Worm (Caenorhabditis elegans) whole organism, mixed stage, embryonic: ENCODE results near the gene ZK1248.4.

Source experiments
- M03D4.4 ChIP-seq: sonication (generic microtip); optimal IDR thresholded peaks from 2 replicates; lab custom pipeline; 2017; ENCODE audit warnings: mild to moderate bottlenecking, missing genetic modification characterization, missing compliant biosample characterization
- bed-3 ChIP-seq: fragments of 200-800 bp; sonication (Bioruptor generic); optimal IDR thresholded peaks from 3 replicates; lab custom pipeline; 2018; ENCODE audit warnings: mild to moderate bottlenecking, missing genetic modification characterization, moderate library complexity, missing compliant biosample characterization
- blmp-1 ChIP-seq: fragments of 150-350 bp; optimal IDR thresholded peaks from 2 replicates; lab custom pipeline; 2014; ENCODE audit warnings: missing biosample characterization, missing genetic modification characterization
- ceh-39 ChIP-seq: fragments of 150-350 bp; optimal IDR thresholded peaks from 2 replicates; lab custom pipeline; 2014; ENCODE audit warnings: missing biosample characterization, missing genetic modification characterization
- ceh-43 ChIP-seq: fragments of 200-800 bp; sonication (Bioruptor generic); optimal IDR thresholded peaks from 2 replicates; lab custom pipeline; 2018; ENCODE audit warnings: mild to moderate bottlenecking, missing genetic modification characterization, moderate library complexity, missing compliant biosample characterization
- ceh-83 ChIP-seq: fragments of 200-800 bp; sonication (Bioruptor generic); optimal IDR thresholded peaks from 2 replicates; lab custom pipeline; 2018; ENCODE audit warnings: mild to moderate bottlenecking, missing genetic modification characterization, missing compliant biosample characterization
- ces-1 ChIP-seq: fragments of 150-350 bp; optimal IDR thresholded peaks from 2 replicates; lab custom pipeline; 2014; ENCODE audit warnings: missing biosample characterization, missing genetic modification reagents, missing genetic modification characterization
- cnd-1 ChIP-seq: fragments of 200-800 bp; sonication (Bioruptor generic); optimal IDR thresholded peaks from 2 replicates; lab custom pipeline; 2018; ENCODE audit warnings: mild to moderate bottlenecking, missing genetic modification characterization, missing compliant biosample characterization
- drap-1 ChIP-seq: fragments of 200-800 bp; sonication (Bioruptor generic); optimal IDR thresholded peaks from 3 replicates; lab custom pipeline; 2018; ENCODE audit warnings: mild to moderate bottlenecking, missing genetic modification characterization, missing compliant biosample characterization
- elt-1 ChIP-seq: sonication (generic microtip); optimal IDR thresholded peaks from 2 replicates; lab custom pipeline; 2017; ENCODE audit warnings: missing genetic modification characterization, mild to moderate bottlenecking, missing compliant biosample characterization, antibody characterized with exemption, moderate library complexity, borderline replicate concordance; ENCODE audit not compliant: insufficient read depth
- elt-3 ChIP-seq: fragments of 150-350 bp; optimal IDR thresholded peaks from 2 replicates; lab custom pipeline; 2014; ENCODE audit warnings: missing biosample characterization, missing genetic modification characterization
- flh-1 ChIP-seq: fragments of 200-800 bp; sonication (Bioruptor generic); optimal IDR thresholded peaks from 2 replicates; lab custom pipeline; 2018; ENCODE audit warnings: mild to moderate bottlenecking, missing genetic modification characterization, moderate library complexity, missing compliant biosample characterization
- ham-2 ChIP-seq: fragments of 200-800 bp; sonication (Bioruptor generic); optimal IDR thresholded peaks from 2 replicates; lab custom pipeline; 2018; ENCODE audit warnings: mild to moderate bottlenecking, missing genetic modification characterization, missing compliant biosample characterization
- hlh-1 ChIP-seq: fragments of 150-350 bp; optimal IDR thresholded peaks from 2 replicates; lab custom pipeline; 2014; ENCODE audit warnings: missing biosample characterization, missing genetic modification reagents, missing genetic modification characterization
- lin-13 ChIP-seq: fragments of 150-350 bp; optimal IDR thresholded peaks from 2 replicates; lab custom pipeline; 2014; ENCODE audit warnings: missing biosample characterization, missing genetic modification characterization
- lin-32 ChIP-seq: fragments of 200-800 bp; sonication (Bioruptor generic); optimal IDR thresholded peaks from 2 replicates; lab custom pipeline; 2018; ENCODE audit warnings: mild to moderate bottlenecking, missing genetic modification characterization, missing compliant biosample characterization
- lsy-2 ChIP-seq: fragments of 150-350 bp; optimal IDR thresholded peaks from 2 replicates; lab custom pipeline; 2014; ENCODE audit warnings: missing biosample characterization, missing genetic modification characterization
- mab-5 ChIP-seq: fragments of 150-350 bp; optimal IDR thresholded peaks from 2 replicates; lab custom pipeline; 2014; ENCODE audit warnings: missing biosample characterization, missing genetic modification characterization
- mep-1 ChIP-seq: fragments of 150-350 bp; optimal IDR thresholded peaks from 2 replicates; lab custom pipeline; 2017; ENCODE audit warnings: missing biosample characterization, missing genetic modification reagents, missing genetic modification characterization, inconsistent platforms
- mls-2 ChIP-seq: sonication (generic microtip); optimal IDR thresholded peaks from 2 replicates; lab custom pipeline; 2016; ENCODE audit warnings: mild to moderate bottlenecking, missing genetic modification characterization, moderate library complexity, missing compliant biosample characterization
- nhr-12 ChIP-seq: fragments of 150-350 bp; optimal IDR thresholded peaks from 2 replicates; lab custom pipeline; 2014; ENCODE audit warnings: missing biosample characterization, missing genetic modification characterization
- nhr-2 ChIP-seq: fragments of 150-350 bp; optimal IDR thresholded peaks from 2 replicates; lab custom pipeline; 2014; ENCODE audit warnings: missing biosample characterization, missing genetic modification characterization
- nhr-237 ChIP-seq: fragments of 150-350 bp; optimal IDR thresholded peaks from 2 replicates; lab custom pipeline; 2014; ENCODE audit warnings: missing biosample characterization, missing genetic modification characterization
- nhr-28 ChIP-seq: fragments of 150-350 bp; optimal IDR thresholded peaks from 2 replicates; lab custom pipeline; 2014; ENCODE audit warnings: missing biosample characterization, missing genetic modification characterization
- nhr-76 ChIP-seq: sonication (generic microtip); optimal IDR thresholded peaks from 2 replicates; lab custom pipeline; 2017; ENCODE audit warnings: missing biosample characterization, missing genetic modification characterization
- pha-4 ChIP-seq: fragments of 150-350 bp; optimal IDR thresholded peaks from 2 replicates; lab custom pipeline; 2018; ENCODE audit warnings: missing biosample characterization, missing genetic modification reagents, missing genetic modification characterization
- sem-2 ChIP-seq: fragments of 200-800 bp; sonication (Bioruptor generic); optimal IDR thresholded peaks from 2 replicates; lab custom pipeline; 2018; ENCODE audit warnings: mild to moderate bottlenecking, missing genetic modification characterization, missing compliant biosample characterization
- snpc-4 ChIP-seq: fragments of 150-350 bp; optimal IDR thresholded peaks from 2 replicates; lab custom pipeline; 2014; ENCODE audit warnings: missing biosample characterization, missing genetic modification characterization
- sptf-1 ChIP-seq: sonication (generic microtip); optimal IDR thresholded peaks from 2 replicates; lab custom pipeline; 2017; ENCODE audit warnings: mild to moderate bottlenecking, missing genetic modification characterization, moderate library complexity, missing compliant biosample characterization
- tbx-8 ChIP-seq: fragments of 200-800 bp; sonication (Bioruptor generic); optimal IDR thresholded peaks from 2 replicates; lab custom pipeline; 2018; ENCODE audit warnings: mild to moderate bottlenecking, missing genetic modification characterization, moderate library complexity, missing compliant biosample characterization
- unc-120 ChIP-seq: sonication (generic microtip); optimal IDR thresholded peaks from 2 replicates; lab custom pipeline; 2017; ENCODE audit warnings: missing genetic modification characterization, missing compliant biosample characterization; ENCODE audit not compliant: poor library complexity, severe bottlenecking
- unc-39 ChIP-seq: fragments of 150-350 bp; optimal IDR thresholded peaks from 2 replicates; lab custom pipeline; 2014; ENCODE audit warnings: missing biosample characterization, missing genetic modification characterization
- unc-62 ChIP-seq: fragments of 150-350 bp; optimal IDR thresholded peaks from 2 replicates; lab custom pipeline; 2014; ENCODE audit warnings: missing biosample characterization, missing genetic modification reagents, missing genetic modification characterization
- zip-8 ChIP-seq: fragments of 150-350 bp; optimal IDR thresholded peaks from 2 replicates; lab custom pipeline; 2014; ENCODE audit warnings: missing biosample characterization, missing genetic modification characterization
- ztf-11 ChIP-seq: fragments of 150-350 bp; optimal IDR thresholded peaks from 2 replicates; lab custom pipeline; 2014; ENCODE audit warnings: missing biosample characterization, missing genetic modification characterization

ZK1248.4 gene

ce11 chrII:5844694-5845129 is 26.3 kb downstream of the ZK1248.4 start:
- TF ChIP-seq nhr-12 (tag; lab: Kevin White, UChicago): peak; percentile 9
- peak; percentile 74 for TF ChIP-seq unc-39
- TF ChIP-seq ces-1 (GFP tag; lab: Kevin White, UChicago): peak; percentile 100
- peak; percentile 97 for TF ChIP-seq pha-4
- TF ChIP-seq ztf-11 (tag; lab: Kevin White, UChicago): peak; percentile 80
- TF ChIP-seq ham-2 (GFP tag; lab: Kevin White, UChicago): peak; percentile 89
- TF ChIP-seq ceh-83: peak; percentile 89
- peak; percentile 92 for TF ChIP-seq mab-5 (tag; lab: Kevin White, UChicago)
- peak; percentile 87 for TF ChIP-seq cnd-1
- TF ChIP-seq elt-3 (tag; lab: Kevin White, UChicago): peak; percentile 75
- TF ChIP-seq lin-13 (tag; lab: Kevin White, UChicago): peak; percentile 86
- peak; percentile 81 for TF ChIP-seq sem-2 (GFP tag; lab: Kevin White, UChicago)
- TF ChIP-seq flh-1 (GFP tag; lab: Kevin White, UChicago): peak; percentile 11
- TF ChIP-seq mep-1 (tag; lab: Kevin White, UChicago): peak; percentile 99
- peak; percentile 82 for TF ChIP-seq M03D4.4 (tag; lab: Kevin White, UChicago)
- TF ChIP-seq nhr-237 (tag; lab: Kevin White, UChicago): peak; percentile 98
- peak; percentile 55 for TF ChIP-seq bed-3 (GFP tag; lab: Kevin White, UChicago)
- peak; percentile 90 for TF ChIP-seq unc-62 (GFP tag; lab: Kevin White, UChicago)
- peak; percentile 81 for TF ChIP-seq hlh-1 (tag; lab: Kevin White, UChicago)
- peak; percentile 76 for TF ChIP-seq nhr-2 (tag; lab: Kevin White, UChicago)
- TF ChIP-seq blmp-1 (tag; lab: Kevin White, UChicago): peak; percentile 24
- peak; percentile 57 for TF ChIP-seq elt-1 (tag; lab: Kevin White, UChicago)
- peak; percentile 92 for TF ChIP-seq unc-120
- no peak for TF ChIP-seq snpc-4
- peak; percentile 64 for TF ChIP-seq lin-32 (GFP tag; lab: Kevin White, UChicago)
- TF ChIP-seq mls-2 (tag; lab: Kevin White, UChicago): peak; percentile 95
- peak; percentile 73 for TF ChIP-seq ceh-43 (GFP tag; lab: Kevin White, UChicago)
- TF ChIP-seq sptf-1 (tag; lab: Kevin White, UChicago): peak; percentile 92
- TF ChIP-seq nhr-76 (tag; lab: Kevin White, UChicago): no peak
- TF ChIP-seq lsy-2 (tag; lab: Kevin White, UChicago): peak; percentile 84
- TF ChIP-seq nhr-28 (tag; lab: Kevin White, UChicago): peak; percentile 49
- no peak for TF ChIP-seq zip-8
- TF ChIP-seq tbx-8 (GFP tag; lab: Kevin White, UChicago): peak; percentile 87
- TF ChIP-seq drap-1 (GFP tag; lab: Kevin White, UChicago): peak; percentile 92
- TF ChIP-seq ceh-39 (tag; lab: Kevin White, UChicago): peak; percentile 92

DNA sequence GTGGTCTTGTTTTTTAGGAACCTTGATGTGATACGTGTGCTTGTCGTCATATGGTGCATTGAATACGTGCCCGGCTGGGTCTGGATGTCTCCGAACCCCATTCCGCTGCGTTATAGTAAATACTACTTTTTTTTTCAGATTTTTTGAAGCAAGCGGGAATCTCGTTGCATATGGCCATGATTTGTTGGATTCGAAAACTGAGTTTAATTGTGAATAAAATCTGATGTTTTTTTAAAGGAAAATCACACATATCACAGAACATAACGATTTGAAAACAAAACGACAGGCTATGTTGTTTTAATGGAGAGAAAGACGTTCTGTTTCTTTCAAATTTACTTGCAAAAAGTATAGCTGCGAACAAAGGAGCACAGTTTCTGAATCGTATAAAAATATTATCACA is 27.0 kb downstream of the ZK1248.4 start, which contains the start of the genes ZK1248.17 and H41C03.3:
TSS of gene ZK1248.17 (minus strand) at position 101 of the 400 bp plus-strand sequence.
TSS of gene H41C03.3 (plus strand) at position 337 of the 400 bp plus-strand sequence.
- no peak for TF ChIP-seq lin-32 (GFP tag; lab: Kevin White, UChicago)
- TF ChIP-seq tbx-8 (GFP tag; lab: Kevin White, UChicago): no peak
- TF ChIP-seq ces-1 (GFP tag; lab: Kevin White, UChicago): no peak
- TF ChIP-seq sem-2 (GFP tag; lab: Kevin White, UChicago): no peak
- no peak for TF ChIP-seq unc-120
- TF ChIP-seq ztf-11 (tag; lab: Kevin White, UChicago): no peak
- TF ChIP-seq hlh-1 (tag; lab: Kevin White, UChicago): no peak
- TF ChIP-seq nhr-2 (tag; lab: Kevin White, UChicago): no peak
- no peak for TF ChIP-seq ceh-39 (tag; lab: Kevin White, UChicago)
- TF ChIP-seq blmp-1 (tag; lab: Kevin White, UChicago): no peak
- no peak for TF ChIP-seq nhr-28 (tag; lab: Kevin White, UChicago)
- no peak for TF ChIP-seq bed-3 (GFP tag; lab: Kevin White, UChicago)
- TF ChIP-seq flh-1 (GFP tag; lab: Kevin White, UChicago): no peak

DNA sequence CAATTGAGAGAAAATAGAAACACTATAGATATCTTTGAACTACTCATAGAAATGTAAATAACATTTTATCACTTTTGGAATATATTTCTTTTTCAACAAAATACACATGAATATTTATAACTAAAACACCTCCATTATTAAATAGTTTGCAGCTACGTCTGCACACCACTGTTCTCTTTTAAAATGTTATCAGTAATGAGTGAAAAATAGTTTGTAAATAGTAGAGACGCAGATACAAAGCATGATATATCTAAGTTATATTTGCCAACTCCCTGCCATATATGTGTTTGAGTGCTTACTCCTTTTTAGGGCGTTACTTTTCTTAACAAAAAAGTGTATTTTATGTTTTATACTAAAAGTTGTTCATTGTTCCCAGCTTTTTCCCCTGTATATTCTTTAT is 27.8 kb downstream of the ZK1248.4 start:
- TF ChIP-seq ceh-39 (tag; lab: Kevin White, UChicago) (no peak), nhr-2 (tag; lab: Kevin White, UChicago) (no peak), flh-1 (GFP tag; lab: Kevin White, UChicago) (no peak), tbx-8 (GFP tag; lab: Kevin White, UChicago) (no peak)
- TF ChIP-seq, all 35 proteins: peak for 0
